Fruit fly (Drosophila melanogaster) whole organism, embryonic: ENCODE measurements around the gene Ppcs.

Experiments used
- Asciz ChIP-seq: fragments of 200-800 bp; sonication (Bioruptor generic); optimal IDR thresholded peaks from 2 replicates; lab custom pipeline; 2017; ENCODE audit warnings: missing biosample characterization, mild to moderate bottlenecking, missing genetic modification characterization, missing genetic modification reagents
- CG14710 ChIP-seq: fragments of 200-800 bp; sonication (Bioruptor generic); optimal IDR thresholded peaks from 3 replicates; lab custom pipeline; 2019; ENCODE audit warnings: missing biosample characterization, mild to moderate bottlenecking, missing genetic modification characterization, moderate library complexity
- CG18476 ChIP-seq: fragments of 200-800 bp; sonication (Bioruptor generic); optimal IDR thresholded peaks from 2 replicates; lab custom pipeline; 2016; ENCODE audit warnings: missing biosample characterization, mild to moderate bottlenecking, missing genetic modification characterization
- Hmr ChIP-seq: fragments of 200-800 bp; sonication (Bioruptor generic); optimal IDR thresholded peaks from 3 replicates; lab custom pipeline; 2017; ENCODE audit warnings: mild to moderate bottlenecking, missing biosample characterization, missing genetic modification reagents, missing genetic modification characterization
- Ssrp ChIP-seq: fragments of 200-800 bp; sonication (Bioruptor generic); optimal IDR thresholded peaks from 2 replicates; lab custom pipeline; 2018; ENCODE audit warnings: missing biosample characterization, mild to moderate bottlenecking, missing genetic modification characterization, moderate library complexity
- h ChIP-seq: fragments of >200 bp; optimal IDR thresholded peaks from 2 replicates; lab custom pipeline; 2017
- ind ChIP-seq: fragments of 200-800 bp; sonication (Bioruptor generic); optimal IDR thresholded peaks from 3 replicates; lab custom pipeline; 2016; ENCODE audit warnings: missing biosample characterization, missing genetic modification characterization
- inv ChIP-seq: fragments of 200-800 bp; sonication (Bioruptor generic); IDR thresholded peaks from 2 replicates; pipeline ENCODE4 v1.3.6; 2022; ENCODE audit warnings: missing biosample characterization, missing genetic modification characterization; ENCODE audit not compliant: partially characterized antibody
- nau ChIP-seq: fragments of 200-800 bp; sonication (Bioruptor generic); optimal IDR thresholded peaks from 3 replicates; lab custom pipeline; 2017; ENCODE audit warnings: missing biosample characterization, mild to moderate bottlenecking, missing genetic modification characterization, missing genetic modification reagents
- p53 ChIP-seq: fragments of 200-800 bp; sonication (Bioruptor generic); optimal IDR thresholded peaks from 2 replicates; lab custom pipeline; 2016; ENCODE audit warnings: missing biosample characterization, missing genetic modification characterization
- wdn ChIP-seq: fragments of 200-800 bp; sonication (Bioruptor generic); IDR thresholded peaks from 2 replicates; pipeline ENCODE4 v1.3.6; 2022; ENCODE audit warnings: missing biosample characterization, missing genetic modification characterization

- TF ChIP-seq CG14710 (tag; lab: Kevin White, UChicago) (no peak), ind (no peak), Asciz (GFP tag; lab: Kevin White, UChicago) (peak; percentile 33), p53 (GFP tag; lab: Kevin White, UChicago) (no peak), h (lab: Kevin White, UChicago) (no peak), wdn (GFP tag; lab: Robert Waterston, UW) (no peak; the same call in 1 of the 2 replicates), inv (GFP tag; lab: Robert Waterston, UW) (no peak), Ssrp (tag; lab: Kevin White, UChicago) (no peak), nau (GFP tag; lab: Kevin White, UChicago) (peak; percentile 74), Hmr (GFP tag; lab: Kevin White, UChicago) (peak; percentile 56), CG18476 (GFP tag; lab: Kevin White, UChicago) (no peak)
Observed at dm6 chr3R:19163972-19164819, 16.5 kb upstream of the Ppcs start, which contains the start of gene sqz.
